Worm (Caenorhabditis elegans): ENCODE results near the gene C30G4.2.

DNA sequence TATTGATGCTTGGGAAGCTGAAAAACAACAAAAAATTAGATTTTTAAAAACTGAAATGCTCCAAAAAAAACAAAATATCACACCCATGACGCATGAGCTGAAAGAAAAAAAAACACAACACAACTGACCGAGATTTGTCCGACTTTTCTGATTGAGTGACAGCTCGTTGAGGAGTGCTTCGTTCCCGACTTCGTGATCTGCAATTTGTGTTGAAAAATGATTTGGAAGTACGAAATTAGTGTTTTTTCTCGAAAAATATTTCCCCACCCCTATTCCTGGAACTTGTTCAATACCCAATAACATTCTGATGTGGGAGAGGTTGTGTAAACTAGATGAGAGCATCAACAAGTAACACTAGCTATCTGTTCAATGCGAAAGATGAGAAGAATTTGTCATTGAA is 3.9 kb downstream of the C30G4.2 start:
- no peak for TF ChIP-seq nhr-28 (tag; optimal IDR thresholded peaks at IDR 0.05)
- no peak for TF ChIP-seq unc-62 (GFP tag; optimal IDR thresholded peaks at IDR 0.05)
- TF ChIP-seq nhr-76 (tag; optimal IDR thresholded peaks at IDR 0.05): no peak
- no peak for TF ChIP-seq elt-1 (tag; optimal IDR thresholded peaks at IDR 0.05; ENCODE audit: borderline replicate concordance, insufficient read depth)
- no peak for TF ChIP-seq hlh-1 (tag; optimal IDR thresholded peaks at IDR 0.05)
- no peak for TF ChIP-seq nhr-2 (tag; optimal IDR thresholded peaks at IDR 0.05)

All from whole organism, mixed stage, embryonic.